Worm (Caenorhabditis elegans) whole organism, late embryonic: ENCODE data around the gene nspc-10.

Experiments used
- F13H6.1 ChIP-seq: sonication (generic microtip); optimal IDR thresholded peaks from 2 replicates; lab custom pipeline; 2016; ENCODE audit warnings: missing genetic modification characterization, missing compliant biosample characterization
- K02D7.2 ChIP-seq: sonication (generic microtip); optimal IDR thresholded peaks from 2 replicates; lab custom pipeline; 2017; ENCODE audit warnings: mild to moderate bottlenecking, missing genetic modification characterization, missing compliant biosample characterization
- K09A11.1 ChIP-seq: sonication (generic microtip); optimal IDR thresholded peaks from 2 replicates; lab custom pipeline; 2017; ENCODE audit warnings: antibody characterized with exemption, mild to moderate bottlenecking, missing genetic modification characterization, missing compliant biosample characterization; ENCODE audit not compliant: insufficient read depth
- T23F11.4 ChIP-seq: fragments of 200-800 bp; sonication (Bioruptor generic); optimal IDR thresholded peaks from 2 replicates; lab custom pipeline; 2018; ENCODE audit warnings: mild to moderate bottlenecking, missing genetic modification characterization, missing compliant biosample characterization
- Y22D7AL.16 ChIP-seq: sonication (generic microtip); optimal IDR thresholded peaks from 2 replicates; lab custom pipeline; 2016; ENCODE audit warnings: missing genetic modification characterization, missing compliant biosample characterization
- ama-1 ChIP-seq: fragments of 150-350 bp; optimal IDR thresholded peaks from 2 replicates; lab custom pipeline; 2014
- ceh-14 ChIP-seq: sonication (generic microtip); optimal IDR thresholded peaks from 2 replicates; lab custom pipeline; 2016; ENCODE audit warnings: missing genotype, missing genetic modification characterization, missing compliant biosample characterization
- ceh-18 ChIP-seq: sonication (generic microtip); optimal IDR thresholded peaks from 2 replicates; lab custom pipeline; 2016; ENCODE audit warnings: missing genetic modification characterization, missing compliant biosample characterization
- ceh-19 ChIP-seq: fragments of 200-800 bp; sonication (Bioruptor generic); optimal IDR thresholded peaks from 2 replicates; lab custom pipeline; 2018; ENCODE audit warnings: mild to moderate bottlenecking, missing genetic modification characterization, missing compliant biosample characterization
- ceh-24 ChIP-seq: sonication (generic microtip); optimal IDR thresholded peaks from 2 replicates; lab custom pipeline; 2016; ENCODE audit warnings: mild to moderate bottlenecking, missing genetic modification characterization, missing compliant biosample characterization
- ceh-30 ChIP-seq: fragments of 150-350 bp; optimal IDR thresholded peaks from 2 replicates; lab custom pipeline; 2014; ENCODE audit warnings: missing biosample characterization, missing genetic modification characterization
- ceh-31 ChIP-seq: sonication (generic microtip); optimal IDR thresholded peaks from 2 replicates; lab custom pipeline; 2016; ENCODE audit warnings: missing genetic modification characterization, missing compliant biosample characterization
- ceh-34 ChIP-seq: sonication (generic microtip); optimal IDR thresholded peaks from 2 replicates; lab custom pipeline; 2016; ENCODE audit warnings: mild to moderate bottlenecking, missing genetic modification characterization, missing compliant biosample characterization
- ceh-48 ChIP-seq: sonication (generic microtip); optimal IDR thresholded peaks from 2 replicates; lab custom pipeline; 2016; ENCODE audit warnings: missing genetic modification characterization, inconsistent platforms, missing compliant biosample characterization
- ceh-6 ChIP-seq: fragments of 200-800 bp; sonication (Bioruptor generic); optimal IDR thresholded peaks from 2 replicates; lab custom pipeline; 2018; ENCODE audit warnings: mild to moderate bottlenecking, missing genetic modification characterization, missing compliant biosample characterization
- ceh-9 ChIP-seq: sonication (generic microtip); optimal IDR thresholded peaks from 2 replicates; lab custom pipeline; 2016; ENCODE audit warnings: mild to moderate bottlenecking, missing genetic modification characterization, inconsistent platforms, missing compliant biosample characterization
- dve-1 ChIP-seq: sonication (generic microtip); optimal IDR thresholded peaks from 2 replicates; lab custom pipeline; 2017; ENCODE audit warnings: antibody characterized with exemption, mild to moderate bottlenecking, missing genetic modification characterization, missing compliant biosample characterization
- elt-2 ChIP-seq: sonication (generic microtip); optimal IDR thresholded peaks from 2 replicates; lab custom pipeline; 2016; ENCODE audit warnings: missing genetic modification reagents, missing genetic modification characterization, missing compliant biosample characterization
- elt-4 ChIP-seq: sonication (generic microtip); optimal IDR thresholded peaks from 2 replicates; lab custom pipeline; 2016; ENCODE audit warnings: missing genetic modification characterization, missing compliant biosample characterization
- ets-4 ChIP-seq: sonication (generic microtip); optimal IDR thresholded peaks from 2 replicates; lab custom pipeline; 2016; ENCODE audit warnings: missing genetic modification characterization, missing compliant biosample characterization
- fax-1 ChIP-seq: sonication (generic microtip); optimal IDR thresholded peaks from 2 replicates; lab custom pipeline; 2016; ENCODE audit warnings: missing genotype, missing genetic modification characterization, missing compliant biosample characterization
- fkh-10 ChIP-seq: fragments of 150-350 bp; optimal IDR thresholded peaks from 2 replicates; lab custom pipeline; 2014; ENCODE audit warnings: missing biosample characterization, missing genetic modification reagents, missing genetic modification characterization
- fkh-6 ChIP-seq: sonication (generic microtip); optimal IDR thresholded peaks from 2 replicates; lab custom pipeline; 2016; ENCODE audit warnings: missing genetic modification characterization, missing compliant biosample characterization
- hlh-13 ChIP-seq: fragments of 200-800 bp; sonication (Bioruptor generic); optimal IDR thresholded peaks from 2 replicates; lab custom pipeline; 2018; ENCODE audit warnings: mild to moderate bottlenecking, missing genetic modification characterization, missing compliant biosample characterization
- hlh-15 ChIP-seq: sonication (generic microtip); optimal IDR thresholded peaks from 2 replicates; lab custom pipeline; 2016; ENCODE audit warnings: missing genetic modification characterization, missing compliant biosample characterization
- hlh-30 ChIP-seq: sonication (generic microtip); optimal IDR thresholded peaks from 2 replicates; lab custom pipeline; 2017; ENCODE audit warnings: antibody characterized with exemption, missing genetic modification characterization, missing compliant biosample characterization; ENCODE audit not compliant: insufficient read depth
- hlh-8 ChIP-seq: sonication (generic microtip); optimal IDR thresholded peaks from 2 replicates; lab custom pipeline; 2016; ENCODE audit warnings: missing genotype, missing genetic modification characterization, missing compliant biosample characterization
- mec-3 ChIP-seq: sonication (generic microtip); optimal IDR thresholded peaks from 2 replicates; lab custom pipeline; 2016; ENCODE audit warnings: borderline replicate concordance, missing genetic modification characterization, missing compliant biosample characterization
- nfya-1 ChIP-seq: sonication (generic microtip); optimal IDR thresholded peaks from 2 replicates; lab custom pipeline; 2017; ENCODE audit warnings: missing genetic modification characterization, mild to moderate bottlenecking, missing compliant biosample characterization, antibody characterized with exemption, moderate library complexity
- nhr-11 ChIP-seq: fragments of 150-350 bp; optimal IDR thresholded peaks from 2 replicates; lab custom pipeline; 2014; ENCODE audit warnings: missing biosample characterization, missing genetic modification characterization
- odd-2 ChIP-seq: sonication (generic microtip); optimal IDR thresholded peaks from 2 replicates; lab custom pipeline; 2017; ENCODE audit warnings: antibody characterized with exemption, mild to moderate bottlenecking, missing genetic modification characterization, missing compliant biosample characterization
- pat-9 ChIP-seq: fragments of 200-800 bp; sonication (Bioruptor generic); optimal IDR thresholded peaks from 2 replicates; lab custom pipeline; 2018; ENCODE audit warnings: mild to moderate bottlenecking, missing genetic modification characterization, moderate library complexity, missing compliant biosample characterization
- pax-1 ChIP-seq: fragments of 150-350 bp; optimal IDR thresholded peaks from 2 replicates; lab custom pipeline; 2014; ENCODE audit warnings: missing biosample characterization, missing genetic modification characterization
- pha-2 ChIP-seq: sonication (generic microtip); optimal IDR thresholded peaks from 2 replicates; lab custom pipeline; 2017; ENCODE audit warnings: mild to moderate bottlenecking, missing genetic modification characterization, missing compliant biosample characterization
- pha-4 ChIP-seq: fragments of 150-350 bp; optimal IDR thresholded peaks from 2 replicates; lab custom pipeline; 2018; ENCODE audit warnings: missing biosample characterization, missing genetic modification reagents, missing genetic modification characterization
- pqm-1 ChIP-seq: sonication (generic microtip); optimal IDR thresholded peaks from 2 replicates; lab custom pipeline; 2016; ENCODE audit warnings: missing genetic modification characterization, missing compliant biosample characterization
- ref-2 ChIP-seq: sonication (generic microtip); optimal IDR thresholded peaks from 2 replicates; lab custom pipeline; 2016; ENCODE audit warnings: missing genetic modification characterization, missing compliant biosample characterization
- rnt-1 ChIP-seq: sonication (generic microtip); optimal IDR thresholded peaks from 2 replicates; lab custom pipeline; 2016; ENCODE audit warnings: missing genetic modification characterization, missing compliant biosample characterization
- sdc-2 ChIP-seq: sonication (generic microtip); optimal IDR thresholded peaks from 2 replicates; lab custom pipeline; 2016; ENCODE audit warnings: missing genotype, missing genetic modification characterization, missing compliant biosample characterization
- sox-4 ChIP-seq: sonication (generic microtip); optimal IDR thresholded peaks from 2 replicates; lab custom pipeline; 2017; ENCODE audit warnings: mild to moderate bottlenecking, missing genetic modification characterization, inconsistent platforms, missing compliant biosample characterization
- syd-9 ChIP-seq: sonication (generic microtip); optimal IDR thresholded peaks from 2 replicates; lab custom pipeline; 2016; ENCODE audit warnings: mild to moderate bottlenecking, missing genetic modification characterization, moderate library complexity, missing compliant biosample characterization
- tbx-2 ChIP-seq: sonication (generic microtip); optimal IDR thresholded peaks from 2 replicates; lab custom pipeline; 2016; ENCODE audit warnings: missing genetic modification characterization, missing compliant biosample characterization
- tbx-7 ChIP-seq: sonication (generic microtip); optimal IDR thresholded peaks from 2 replicates; lab custom pipeline; 2016; ENCODE audit warnings: missing genotype, missing genetic modification characterization, missing compliant biosample characterization
- ttx-3 ChIP-seq: sonication (generic microtip); optimal IDR thresholded peaks from 2 replicates; lab custom pipeline; 2016; ENCODE audit warnings: missing genetic modification reagents, missing genetic modification characterization, missing compliant biosample characterization
- unc-3 ChIP-seq, 2 experiments: fragments of 200-800 bp in 1 of 2; sonication (Bioruptor generic) in 1 of 2; sonication (generic microtip) in 1 of 2; conservative IDR thresholded peaks in 1 of 2; optimal IDR thresholded peaks in 1 of 2; 2 replicates each; pipeline versions ENCODE4 v1.3.6 to Lab custom; 2016 to 2022; ENCODE audit warnings: missing compliant biosample characterization in 2 of 2, missing genetic modification characterization in 2 of 2, missing genetic modification reagents in 1 of 2
- unc-42 ChIP-seq: sonication (generic microtip); optimal IDR thresholded peaks from 2 replicates; lab custom pipeline; 2016; ENCODE audit warnings: missing genotype, missing genetic modification characterization, missing compliant biosample characterization
- unc-55 ChIP-seq: sonication (generic microtip); optimal IDR thresholded peaks from 2 replicates; lab custom pipeline; 2017; ENCODE audit warnings: missing biosample characterization, missing genetic modification reagents, missing genetic modification characterization
- unc-86 ChIP-seq: sonication (generic microtip); optimal IDR thresholded peaks from 2 replicates; lab custom pipeline; 2016; ENCODE audit warnings: missing genetic modification characterization, missing compliant biosample characterization
- zip-5 ChIP-seq: sonication (generic microtip); optimal IDR thresholded peaks from 2 replicates; lab custom pipeline; 2016; ENCODE audit warnings: missing genetic modification characterization, missing compliant biosample characterization

nspc-10 gene

DNA sequence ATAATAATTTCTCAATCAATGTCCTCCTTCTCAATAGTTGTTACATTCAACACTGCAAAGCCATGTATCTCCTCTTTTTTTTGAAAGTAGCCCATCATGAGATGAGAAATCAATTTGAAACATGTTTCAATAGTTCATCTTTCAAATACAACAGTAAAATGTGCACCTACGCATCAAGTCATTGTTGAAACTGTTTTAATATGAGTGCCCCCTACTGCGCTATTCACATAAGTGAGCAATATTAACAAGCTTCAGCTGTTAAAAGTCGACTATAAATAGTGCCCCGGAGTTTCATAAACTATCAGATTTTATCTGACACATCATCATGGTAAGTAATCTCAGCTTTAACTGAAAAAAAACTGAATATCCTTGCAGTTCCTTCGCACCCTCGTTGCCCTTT lies 17.0 kb downstream of the nspc-10 start, which contains the start of the genes nspc-15 and F19H6.6:
Gene nspc-15 (plus strand): TSS at position 301 of the 400 bp plus-strand sequence.
Gene F19H6.6 (plus strand): TSS at position 384 of the 400 bp plus-strand sequence.
- TF ChIP-seq Y22D7AL.16 (tag; lab: Kevin White, UChicago) (no peak), ttx-3 (tag; lab: Kevin White, UChicago) (no peak), fkh-6 (no peak), fkh-10 (GFP tag; lab: Kevin White, UChicago) (no peak), pax-1 (no peak)

DNA sequence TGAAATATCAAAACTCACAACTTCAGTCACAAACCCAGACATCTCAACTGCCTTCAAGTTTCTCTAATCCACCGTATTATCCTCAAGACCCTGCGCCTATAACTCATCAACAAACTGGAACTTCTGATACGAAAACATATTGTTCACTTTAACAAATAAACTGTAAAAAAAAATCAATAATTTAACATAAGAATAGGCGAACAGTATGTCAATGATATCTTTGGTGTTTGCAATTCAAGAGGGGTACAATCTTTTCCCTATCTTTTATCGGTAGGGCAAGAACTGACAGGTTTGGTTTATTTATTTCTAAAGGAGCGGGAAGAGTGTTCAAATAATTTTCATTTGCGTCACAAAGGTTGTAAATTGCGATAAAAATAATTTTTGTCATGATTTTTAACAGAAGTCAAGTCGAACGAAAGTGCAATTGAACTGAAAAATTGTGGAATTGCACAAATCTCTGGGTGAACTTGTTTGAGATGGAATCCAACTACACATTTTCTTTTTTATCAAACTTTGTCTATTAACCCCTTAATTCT lies 19.6 kb downstream of the nspc-10 start:
- TF ChIP-seq fax-1 (no peak), ceh-34 (peak; percentile 67), T23F11.4 (GFP tag; lab: Kevin White, UChicago) (no peak), rnt-1 (tag; lab: Kevin White, UChicago) (peak; percentile 85), sox-4 (tag; lab: Kevin White, UChicago) (no peak), dve-1 (peak; percentile 96), F13H6.1 (tag; lab: Kevin White, UChicago) (no peak), tbx-7 (tag; lab: Kevin White, UChicago) (no peak), nfya-1 (tag; lab: Kevin White, UChicago) (peak; percentile 87), sdc-2 (tag; lab: Kevin White, UChicago) (peak; percentile 99), ttx-3 (tag; lab: Kevin White, UChicago) (no peak), hlh-8 (no peak), Y22D7AL.16 (tag; lab: Kevin White, UChicago) (no peak), hlh-13 (GFP tag; lab: Kevin White, UChicago) (no peak), pha-2 (tag; lab: Kevin White, UChicago) (no peak), ama-1 (lab: Kevin White, UChicago) (no peak), unc-3 (GFP tag; conservative IDR thresholded peaks at IDR 0.05; lab: Robert Waterston, UW) (peak; percentile 9; the same call in 1 of the 2 replicates), unc-3 (tag; optimal IDR thresholded peaks at IDR 0.05; lab: Kevin White, UChicago) (peak; percentile 55), K02D7.2 (tag; lab: Kevin White, UChicago) (no peak), syd-9 (tag; lab: Kevin White, UChicago) (peak; percentile 51), zip-5 (tag; lab: Kevin White, UChicago) (no peak), hlh-30 (tag; lab: Kevin White, UChicago) (no peak), ceh-9 (tag; lab: Kevin White, UChicago) (no peak), ceh-48 (tag; lab: Kevin White, UChicago) (peak; percentile 38), pha-4 (tag; lab: Kevin White, UChicago) (no peak), fkh-6 (no peak), ceh-24 (tag; lab: Kevin White, UChicago) (no peak), unc-55 (GFP tag; lab: Kevin White, UChicago) (no peak), elt-2 (tag; lab: Kevin White, UChicago) (peak; percentile 64), ceh-19 (GFP tag; lab: Kevin White, UChicago) (no peak), odd-2 (tag; lab: Kevin White, UChicago) (no peak), ceh-31 (tag; lab: Kevin White, UChicago) (peak; percentile 64), mec-3 (tag; lab: Kevin White, UChicago) (no peak), pat-9 (tag; lab: Kevin White, UChicago) (no peak), hlh-15 (tag; lab: Kevin White, UChicago) (no peak), pax-1 (peak; percentile 20), unc-42 (tag; lab: Kevin White, UChicago) (peak; percentile 65), unc-86 (tag; lab: Kevin White, UChicago) (no peak), fkh-10 (GFP tag; lab: Kevin White, UChicago) (no peak), ceh-30 (tag; lab: Kevin White, UChicago) (peak; percentile 1), elt-4 (tag; lab: Kevin White, UChicago) (no peak), ceh-6 (no peak), ceh-18 (tag; lab: Kevin White, UChicago) (peak; percentile 94), ceh-14 (tag; lab: Kevin White, UChicago) (peak; percentile 42), tbx-2 (tag; lab: Kevin White, UChicago) (peak; percentile 71), K09A11.1 (tag; lab: Kevin White, UChicago) (peak; percentile 78), pqm-1 (tag; lab: Kevin White, UChicago) (peak; percentile 33), ets-4 (tag; lab: Kevin White, UChicago) (peak; percentile 53), ref-2 (tag; lab: Kevin White, UChicago) (no peak), nhr-11 (tag; lab: Kevin White, UChicago) (peak; percentile 73)
